Fruit fly (Drosophila melanogaster) whole organism, embryonic: ENCODE data around the gene Send1.

Experiments
- Aef1 ChIP-seq: fragments of 200-800 bp; sonication (Bioruptor generic); IDR thresholded peaks from 3 replicates; pipeline ENCODE4 v1.3.6; 2022; ENCODE audit warnings: missing biosample characterization, missing genetic modification characterization
- Bdp1 ChIP-seq: fragments of 200-800 bp; sonication (Bioruptor generic); optimal IDR thresholded peaks from 3 replicates; lab custom pipeline; 2016; ENCODE audit warnings: missing biosample characterization, missing genetic modification characterization
- CG10209 ChIP-seq: fragments of 200-800 bp; sonication (Bioruptor generic); optimal IDR thresholded peaks from 3 replicates; lab custom pipeline; 2017; ENCODE audit warnings: missing biosample characterization, mild to moderate bottlenecking, missing genetic modification characterization, missing genetic modification reagents
- CG1024 ChIP-seq: fragments of 200-800 bp; sonication (Bioruptor generic); IDR thresholded peaks from 2 replicates; pipeline ENCODE4 v1.3.6; 2022; ENCODE audit warnings: missing biosample characterization, missing genetic modification characterization
- CG10979 ChIP-seq: fragments of 200-800 bp; sonication (Bioruptor generic); optimal IDR thresholded peaks from 2 replicates; lab custom pipeline; 2018; ENCODE audit warnings: missing biosample characterization, mild to moderate bottlenecking, missing genetic modification characterization, moderate library complexity
- CG11398 ChIP-seq: fragments of 200-800 bp; sonication (Bioruptor generic); optimal IDR thresholded peaks from 2 replicates; lab custom pipeline; 2016; ENCODE audit warnings: missing biosample characterization, missing genetic modification characterization
- CG12769 ChIP-seq: fragments of 200-800 bp; sonication (Bioruptor generic); optimal IDR thresholded peaks from 2 replicates; lab custom pipeline; 2019; ENCODE audit warnings: missing biosample characterization, mild to moderate bottlenecking, missing genetic modification characterization, moderate library complexity
- CG13123 ChIP-seq: fragments of 200-800 bp; sonication (Bioruptor generic); optimal IDR thresholded peaks from 2 replicates; lab custom pipeline; 2016; ENCODE audit warnings: missing biosample characterization, missing genetic modification characterization
- CG14014 ChIP-seq: fragments of 200-800 bp; sonication (Bioruptor generic); IDR thresholded peaks from 2 replicates; pipeline ENCODE4 v1.3.6; 2022; ENCODE audit warnings: missing biosample characterization, missing genetic modification characterization
- CG14965 ChIP-seq: fragments of 200-800 bp; sonication (Bioruptor generic); optimal IDR thresholded peaks from 2 replicates; lab custom pipeline; 2016; ENCODE audit warnings: missing biosample characterization, missing genetic modification characterization, borderline replicate concordance
- CG18262 ChIP-seq: fragments of 200-800 bp; optimal IDR thresholded peaks from 3 replicates; lab custom pipeline; 2019; ENCODE audit warnings: missing biosample characterization, mild to moderate bottlenecking, missing genetic modification characterization, moderate library complexity
- CG18764 ChIP-seq: fragments of 200-800 bp; sonication (Bioruptor generic); optimal IDR thresholded peaks from 3 replicates; lab custom pipeline; 2016; ENCODE audit warnings: missing biosample characterization, missing genetic modification characterization
- CG3407 ChIP-seq: fragments of 200-800 bp; sonication (Bioruptor generic); optimal IDR thresholded peaks from 2 replicates; lab custom pipeline; 2018; ENCODE audit warnings: missing biosample characterization, mild to moderate bottlenecking, missing genetic modification characterization
- CG3726 ChIP-seq: fragments of 200-800 bp; sonication (Bioruptor generic); IDR thresholded peaks from 3 replicates; pipeline ENCODE4, ENCODE4 v1.3.6; 2022; ENCODE audit warnings: missing biosample characterization, missing genetic modification characterization
- CG4282 ChIP-seq: fragments of 200-800 bp; sonication (Bioruptor generic); optimal IDR thresholded peaks from 2 replicates; lab custom pipeline; 2016; ENCODE audit warnings: missing biosample characterization, missing genetic modification characterization
- CG5180 ChIP-seq: fragments of 200-800 bp; sonication (Bioruptor generic); optimal IDR thresholded peaks from 3 replicates; lab custom pipeline; 2017; ENCODE audit warnings: missing biosample characterization, missing genetic modification characterization, mild to moderate bottlenecking, moderate library complexity, missing genetic modification reagents
- CG5953 ChIP-seq: fragments of 200-800 bp; sonication (Bioruptor generic); IDR thresholded peaks from 2 replicates; pipeline ENCODE4 v1.3.6; 2022; ENCODE audit warnings: missing biosample characterization, missing genetic modification characterization
- CG7271 ChIP-seq: fragments of 200-800 bp; sonication (Bioruptor generic); optimal IDR thresholded peaks from 2 replicates; lab custom pipeline; 2018; ENCODE audit warnings: missing biosample characterization, mild to moderate bottlenecking, missing genetic modification characterization, moderate library complexity
- CG7928 ChIP-seq: fragments of 200-800 bp; sonication (Bioruptor generic); optimal IDR thresholded peaks from 2 replicates; lab custom pipeline; 2017; ENCODE audit warnings: missing biosample characterization, mild to moderate bottlenecking, missing genetic modification characterization
- CG9727 ChIP-seq: fragments of 200-800 bp; sonication (Bioruptor generic); optimal IDR thresholded peaks from 3 replicates; lab custom pipeline; 2017; ENCODE audit warnings: missing biosample characterization, mild to moderate bottlenecking, missing genetic modification characterization
- CkIIα-i1 ChIP-seq: fragments of 200-800 bp; sonication (Bioruptor generic); IDR thresholded peaks from 2 replicates; pipeline ENCODE4 v1.3.6; 2022; ENCODE audit warnings: missing biosample characterization, missing genetic modification characterization
- Dip2 ChIP-seq: fragments of 200-800 bp; sonication (Bioruptor generic); IDR thresholded peaks from 2 replicates; pipeline ENCODE4 v1.3.6; 2022; ENCODE audit warnings: missing biosample characterization, missing genetic modification characterization
- Elba2 ChIP-seq: fragments of 200-800 bp; sonication (Bioruptor generic); optimal IDR thresholded peaks from 3 replicates; lab custom pipeline; 2016; ENCODE audit warnings: missing biosample characterization, missing genetic modification characterization
- HHEX ChIP-seq: fragments of 200-800 bp; sonication (Bioruptor generic); optimal IDR thresholded peaks from 3 replicates; lab custom pipeline; 2017; ENCODE audit warnings: missing biosample characterization, mild to moderate bottlenecking, missing genetic modification characterization, missing genetic modification reagents
- HLH4C ChIP-seq: fragments of 200-800 bp; sonication (Bioruptor generic); IDR thresholded peaks from 3 replicates; pipeline ENCODE4 v1.3.6; 2022; ENCODE audit warnings: missing biosample characterization, missing genetic modification characterization; ENCODE audit not compliant: partially characterized antibody
- HLHmδ ChIP-seq: fragments of 200-800 bp; sonication (Bioruptor generic); optimal IDR thresholded peaks from 2 replicates; lab custom pipeline; 2018; ENCODE audit warnings: missing biosample characterization, mild to moderate bottlenecking, missing genetic modification characterization, moderate library complexity
- Hmr ChIP-seq: fragments of 200-800 bp; sonication (Bioruptor generic); optimal IDR thresholded peaks from 3 replicates; lab custom pipeline; 2017; ENCODE audit warnings: mild to moderate bottlenecking, missing biosample characterization, missing genetic modification reagents, missing genetic modification characterization
- Hr39 ChIP-seq: fragments of >200 bp; optimal IDR thresholded peaks from 2 replicates; lab custom pipeline; 2017
- Hr51 ChIP-seq, 2 experiments: fragments of 200-800 bp; sonication (Bioruptor generic); optimal IDR thresholded peaks; 2 replicates in 1 of 2; 3 replicates in 1 of 2; lab custom pipeline; 2016 to 2018; ENCODE audit warnings: missing biosample characterization in 2 of 2, missing genetic modification characterization in 2 of 2, mild to moderate bottlenecking in 1 of 2, moderate library complexity in 1 of 2
- Neu2 ChIP-seq: fragments of 200-800 bp; sonication (Bioruptor generic); optimal IDR thresholded peaks from 3 replicates; lab custom pipeline; 2016; ENCODE audit warnings: missing biosample characterization, missing genetic modification characterization, borderline replicate concordance
- Oaz ChIP-seq: fragments of 200-800 bp; sonication (Bioruptor generic); IDR thresholded peaks from 2 replicates; pipeline ENCODE4 v1.3.6; 2022; ENCODE audit warnings: missing biosample characterization, missing genetic modification characterization
- Stat92E ChIP-seq, 3 experiments: fragments of >200 bp in 2 of 3; fragments of 200-800 bp in 1 of 3; sonication (Bioruptor generic) in 1 of 3; optimal IDR thresholded peaks; 2 replicates each; lab custom pipeline; 2017 to 2019; ENCODE audit warnings: missing biosample characterization in 3 of 3, missing genetic modification characterization in 3 of 3, mild to moderate bottlenecking in 1 of 3, moderate library complexity in 1 of 3
- Taf1 ChIP-seq: fragments of 200-800 bp; sonication (Bioruptor generic); IDR thresholded peaks from 2 replicates; pipeline ENCODE4 v1.3.6; 2022; ENCODE audit warnings: missing biosample characterization, missing genetic modification characterization
- croc ChIP-seq: fragments of 200-800 bp; sonication (Bioruptor generic); conservative IDR thresholded peaks from 3 replicates; pipeline ENCODE4 v1.3.6; 2022; ENCODE audit warnings: missing biosample characterization, missing genetic modification characterization
- crp ChIP-seq, 2 experiments: fragments of 200-800 bp; sonication (Bioruptor generic); optimal IDR thresholded peaks; 2 replicates in 1 of 2; 3 replicates in 1 of 2; lab custom pipeline; 2017; ENCODE audit warnings: missing biosample characterization in 2 of 2, missing genetic modification characterization in 2 of 2, mild to moderate bottlenecking in 1 of 2, moderate library complexity in 1 of 2
- ems ChIP-seq: fragments of 200-800 bp; sonication (Bioruptor generic); optimal IDR thresholded peaks from 3 replicates; lab custom pipeline; 2016; ENCODE audit warnings: missing biosample characterization, missing genetic modification characterization
- gfzf ChIP-seq: fragments of 200-800 bp; sonication (Bioruptor generic); optimal IDR thresholded peaks from 2 replicates; lab custom pipeline; 2016; ENCODE audit warnings: missing biosample characterization, mild to moderate bottlenecking, missing genetic modification characterization, moderate library complexity
- grau ChIP-seq: fragments of 200-800 bp; optimal IDR thresholded peaks from 3 replicates; lab custom pipeline; 2019; ENCODE audit warnings: missing biosample characterization, mild to moderate bottlenecking, missing genetic modification characterization, moderate library complexity
- gsb-n ChIP-seq: fragments of 200-800 bp; sonication (Bioruptor generic); optimal IDR thresholded peaks from 3 replicates; lab custom pipeline; 2018; ENCODE audit warnings: missing biosample characterization, mild to moderate bottlenecking, missing genetic modification characterization
- lola ChIP-seq, 3 experiments: fragments of >200 bp in 2 of 3; fragments of 200-800 bp in 1 of 3; sonication (Bioruptor generic) in 1 of 3; optimal IDR thresholded peaks; 2 replicates each; lab custom pipeline; 2017 to 2019; ENCODE audit warnings: missing biosample characterization in 3 of 3, missing genetic modification characterization in 3 of 3, mild to moderate bottlenecking in 1 of 3, moderate library complexity in 1 of 3
- mam ChIP-seq: fragments of 200-800 bp; sonication (Bioruptor generic); optimal IDR thresholded peaks from 3 replicates; lab custom pipeline; 2016; ENCODE audit warnings: missing biosample characterization, missing genetic modification characterization
- pzg ChIP-seq: fragments of 200-800 bp; sonication (Bioruptor generic); optimal IDR thresholded peaks from 3 replicates; lab custom pipeline; 2018; ENCODE audit warnings: missing biosample characterization, mild to moderate bottlenecking, missing genetic modification characterization, moderate library complexity
- shn ChIP-seq: fragments of 200-800 bp; sonication (Bioruptor generic); optimal IDR thresholded peaks from 3 replicates; lab custom pipeline; 2016; ENCODE audit warnings: missing biosample characterization, missing genetic modification characterization
- sna ChIP-seq: fragments of 200-800 bp; sonication (Bioruptor generic); IDR thresholded peaks from 2 replicates; pipeline ENCODE4 v1.3.6; 2022; ENCODE audit warnings: missing biosample characterization, missing genetic modification characterization; ENCODE audit not compliant: partially characterized antibody
- trh ChIP-seq: fragments of 200-800 bp; sonication (Bioruptor generic); optimal IDR thresholded peaks from 2 replicates; lab custom pipeline; 2016; ENCODE audit warnings: missing biosample characterization, missing genetic modification characterization
- usp ChIP-seq: fragments of >200 bp; optimal IDR thresholded peaks from 2 replicates; lab custom pipeline; 2017; ENCODE audit warnings: missing biosample characterization, missing genetic modification characterization
- zfh2 ChIP-seq: fragments of 200-800 bp; sonication (Bioruptor generic); optimal IDR thresholded peaks from 2 replicates; lab custom pipeline; 2016; ENCODE audit warnings: missing biosample characterization, missing genetic modification characterization

Send1 gene

dm6 chr2L:2226259-2227121, 28.4 kb downstream of the Send1 start, which contains the start of the genes CG15387 and sau:
Gene CG15387, minus strand, starts transcription at chr2L:2226294.
Gene sau, plus strand, starts transcription at chr2L:2226342.
- peak; percentile 81 for TF ChIP-seq gsb-n (tag; lab: Kevin White, UChicago)
- TF ChIP-seq Bdp1 (GFP tag; lab: Kevin White, UChicago) = peak; percentile 75
- peak; percentile 84 for TF ChIP-seq CG3407
- TF ChIP-seq Hr51 (GFP tag; optimal IDR thresholded peaks at IDR 0.05; lab: Kevin White, UChicago) = peak; percentile 84 to 85
- TF ChIP-seq CG14014 (GFP tag; lab: Robert Waterston, UW) = peak; percentile 82
- TF ChIP-seq CG5180 (GFP tag; lab: Kevin White, UChicago) = peak; percentile 63
- TF ChIP-seq CG4282 (GFP tag; lab: Kevin White, UChicago) = peak; percentile 88
- peak; percentile 19 for TF ChIP-seq CG7271 (tag; lab: Kevin White, UChicago)
- peak in 1 of 3 experiments; percentile 82 for TF ChIP-seq lola (GFP tag; optimal IDR thresholded peaks at IDR 0.05; lab: Kevin White, UChicago)
- peak; percentile 71 for TF ChIP-seq pzg (GFP tag; lab: Kevin White, UChicago)
- peak; percentile 95 for TF ChIP-seq mam
- peak; percentile 51 for TF ChIP-seq CG11398 (GFP tag; lab: Kevin White, UChicago)
- TF ChIP-seq grau (tag; lab: Kevin White, UChicago) = peak; percentile 86
- peak; percentile 79 for TF ChIP-seq CG5953 (GFP tag; lab: Robert Waterston, UW)
- peak in 1 of 2 experiments; percentile 59 for TF ChIP-seq crp (GFP tag; optimal IDR thresholded peaks at IDR 0.05; lab: Kevin White, UChicago)
- TF ChIP-seq HLH4C (GFP tag; lab: Robert Waterston, UW) = peak; percentile 89
- TF ChIP-seq CG10209 = peak; percentile 86
- peak; percentile 41 for TF ChIP-seq gfzf
- peak; percentile 66 for TF ChIP-seq CG1024 (GFP tag; lab: Robert Waterston, UW)
- no peak for TF ChIP-seq Stat92E (GFP tag; optimal IDR thresholded peaks at IDR 0.05; lab: Kevin White, UChicago)
- TF ChIP-seq CG9727 (GFP tag; lab: Kevin White, UChicago) = peak; percentile 91
- TF ChIP-seq Oaz (GFP tag; lab: Robert Waterston, UW) = peak; percentile 55
- TF ChIP-seq CG14965 (GFP tag; lab: Kevin White, UChicago) = no peak
- TF ChIP-seq shn (GFP tag; lab: Kevin White, UChicago) = peak; percentile 93
- TF ChIP-seq CG12769 (tag; lab: Kevin White, UChicago) = peak; percentile 83
- no peak for TF ChIP-seq Dip2
- no peak for TF ChIP-seq usp
- peak; percentile 83 for TF ChIP-seq CG18262
- peak; percentile 51 for TF ChIP-seq Elba2 (GFP tag; lab: Kevin White, UChicago)
- peak; percentile 85 for TF ChIP-seq CG13123 (GFP tag; lab: Kevin White, UChicago)
- TF ChIP-seq ems (GFP tag; lab: Kevin White, UChicago) = peak; percentile 87
- TF ChIP-seq CG18764 (GFP tag; lab: Kevin White, UChicago) = peak; percentile 73
- no peak for TF ChIP-seq CkIIα-i1
- no peak for TF ChIP-seq Neu2
- TF ChIP-seq HHEX = peak; percentile 82
- no peak for TF ChIP-seq HLHmδ (GFP tag; lab: Kevin White, UChicago)
- TF ChIP-seq CG10979 = peak; percentile 77
- TF ChIP-seq trh (GFP tag; lab: Kevin White, UChicago) = peak; percentile 41
- peak; percentile 54 for TF ChIP-seq CG7928
- TF ChIP-seq Aef1 (GFP tag; lab: Robert Waterston, UW) = peak; percentile 79
- peak; percentile 65 for TF ChIP-seq croc (GFP tag; lab: Robert Waterston, UW)
- TF ChIP-seq Hmr (GFP tag; lab: Kevin White, UChicago) = peak; percentile 89
- TF ChIP-seq sna = peak; percentile 94
- peak; percentile 93 for TF ChIP-seq zfh2 (GFP tag; lab: Kevin White, UChicago)
- TF ChIP-seq CG3726 (GFP tag; lab: Robert Waterston, UW) = peak; percentile 52; the same call in 1 of the 3 replicates
- peak; percentile 69; the same call in 1 of the 2 replicates for TF ChIP-seq Taf1 (GFP tag; lab: Robert Waterston, UW)
- TF ChIP-seq Hr39 = no peak
